In the genomic region with DNA sequence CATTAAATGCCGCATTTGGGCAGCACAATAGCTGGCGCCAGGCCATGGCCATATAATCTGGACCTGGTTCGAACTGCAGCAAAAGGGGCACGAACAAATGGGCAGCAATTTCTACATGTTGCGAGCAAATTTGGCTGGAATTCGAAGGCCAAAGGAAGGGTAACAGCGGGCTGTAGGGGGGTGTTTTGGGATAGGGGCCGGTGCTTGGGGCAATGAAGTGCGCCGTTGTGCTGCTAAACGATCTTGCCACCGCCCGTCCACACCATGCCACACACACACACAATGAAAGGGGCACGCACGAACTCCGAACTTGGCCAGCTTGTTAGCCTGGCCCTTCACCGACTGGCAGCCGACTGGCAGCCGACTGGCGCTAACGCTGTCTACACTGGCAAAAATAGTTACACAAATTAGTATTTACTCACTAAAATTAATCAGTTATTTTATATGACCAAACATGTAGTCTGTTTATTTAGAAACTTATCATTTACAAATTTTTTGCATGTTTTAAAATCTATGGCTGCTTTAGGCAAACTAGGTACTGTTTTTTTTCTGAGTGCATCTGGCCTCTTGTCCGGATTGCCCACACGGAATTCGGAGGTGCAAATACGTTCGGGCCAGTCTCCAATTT, we compare ENCODE assay signal across 3 fruit fly cellular contexts.
A peak's percentile ranks its signal among the peaks of the same experiment; 100 is the strongest.
TF ChIP-seq lines count a peak whose summit lies in the region.

No protein-coding gene starts in this region.

TF ChIP-seq in whole organism, embryonic, 481 proteins besides CTCF, POLR2A, EP300 and RAD21 (continued from another document and continues in another):
- TF ChIP-seq CoRest (tag; optimal IDR thresholded peaks at IDR 0.05; lab: Kevin White, UChicago), result peak; percentile 53
- TF ChIP-seq CG16863 (GFP tag; optimal IDR thresholded peaks at IDR 0.05; lab: Kevin White, UChicago), result peak; percentile 59
- no peak for TF ChIP-seq slou (GFP tag; optimal IDR thresholded peaks at IDR 0.05; lab: Kevin White, UChicago)
- TF ChIP-seq Lhr (GFP tag; optimal IDR thresholded peaks at IDR 0.05; lab: Kevin White, UChicago), result no peak
- peak; percentile 74 for TF ChIP-seq HLH3B (GFP tag; IDR thresholded peaks at IDR 0.05; lab: Robert Waterston, UW)
- TF ChIP-seq dpn (GFP tag; optimal IDR thresholded peaks at IDR 0.05; lab: Kevin White, UChicago), result peak; percentile 23 to 25
- peak; percentile 86 for TF ChIP-seq CG4820 (GFP tag; optimal IDR thresholded peaks at IDR 0.05; lab: Kevin White, UChicago)
- no peak for TF ChIP-seq D19B (GFP tag; optimal IDR thresholded peaks at IDR 0.05; lab: Kevin White, UChicago)
- no peak for TF ChIP-seq Kr (GFP tag; optimal IDR thresholded peaks at IDR 0.05; lab: Kevin White, UChicago)
- peak; percentile 87 for TF ChIP-seq CG7271 (tag; optimal IDR thresholded peaks at IDR 0.05; lab: Kevin White, UChicago)
- TF ChIP-seq CG3163 (GFP tag; optimal IDR thresholded peaks at IDR 0.05; lab: Kevin White, UChicago), result no peak
- TF ChIP-seq CG3065 (GFP tag; optimal IDR thresholded peaks at IDR 0.05; lab: Kevin White, UChicago), result no peak
- peak; percentile 48; the same call in 2 of the 3 replicates for TF ChIP-seq Aef1 (GFP tag; IDR thresholded peaks at IDR 0.05; lab: Robert Waterston, UW)
- TF ChIP-seq Scr (GFP tag; IDR thresholded peaks at IDR 0.05; lab: Robert Waterston, UW; ENCODE audit: partially characterized antibody), result no peak
- peak; percentile 51 for TF ChIP-seq lab (GFP tag; optimal IDR thresholded peaks at IDR 0.05; lab: Kevin White, UChicago)
- peak; percentile 28 for TF ChIP-seq corto (GFP tag; optimal IDR thresholded peaks at IDR 0.05; lab: Kevin White, UChicago)
- TF ChIP-seq ci (GFP tag; IDR thresholded peaks at IDR 0.05; lab: Robert Waterston, UW), result peak; percentile 83
- no peak for TF ChIP-seq Dbx (GFP tag; IDR thresholded peaks at IDR 0.05; lab: Robert Waterston, UW)
- peak; percentile 13 for TF ChIP-seq CG30431 (GFP tag; optimal IDR thresholded peaks at IDR 0.05; lab: Kevin White, UChicago)
- peak; percentile 78 for TF ChIP-seq CG4404 (GFP tag; IDR thresholded peaks at IDR 0.05; lab: Robert Waterston, UW)
- TF ChIP-seq Side (GFP tag; optimal IDR thresholded peaks at IDR 0.05; lab: Kevin White, UChicago), result no peak
- no peak for TF ChIP-seq hth (optimal IDR thresholded peaks at IDR 0.05; lab: Kevin White, UChicago)
- TF ChIP-seq Mad (GFP tag; optimal IDR thresholded peaks at IDR 0.05; lab: Kevin White, UChicago), result no peak
- no peak for TF ChIP-seq CG12219 (GFP tag; optimal IDR thresholded peaks at IDR 0.05; lab: Kevin White, UChicago)
- no peak for TF ChIP-seq Hmx (GFP tag; optimal IDR thresholded peaks at IDR 0.05; lab: Kevin White, UChicago)
- no peak for TF ChIP-seq Optix (GFP tag; IDR thresholded peaks at IDR 0.05; lab: Robert Waterston, UW)
- TF ChIP-seq exex (tag; optimal IDR thresholded peaks at IDR 0.05; lab: Kevin White, UChicago), result no peak
- no peak for TF ChIP-seq CG3838 (GFP tag; optimal IDR thresholded peaks at IDR 0.05; lab: Kevin White, UChicago)
- TF ChIP-seq CG10366 (GFP tag; IDR thresholded peaks at IDR 0.05; lab: Robert Waterston, UW), result peak; percentile 62
- TF ChIP-seq twi (tag; optimal IDR thresholded peaks at IDR 0.05; lab: Kevin White, UChicago), result no peak
- no peak for TF ChIP-seq CG7786 (GFP tag; optimal IDR thresholded peaks at IDR 0.05; lab: Kevin White, UChicago)
- peak; percentile 22 for TF ChIP-seq CG8944 (GFP tag; optimal IDR thresholded peaks at IDR 0.05; lab: Kevin White, UChicago)
- TF ChIP-seq Ada2b (GFP tag; IDR thresholded peaks at IDR 0.05; lab: Robert Waterston, UW), result peak; percentile 57; the same call in 1 of the 2 replicates
- TF ChIP-seq bab2 (GFP tag; optimal IDR thresholded peaks at IDR 0.05; lab: Kevin White, UChicago), result peak; percentile 41
- no peak for TF ChIP-seq CG18011 (GFP tag; optimal IDR thresholded peaks at IDR 0.05; lab: Kevin White, UChicago)
- no peak for TF ChIP-seq NK7.1 (GFP tag; optimal IDR thresholded peaks at IDR 0.05; lab: Kevin White, UChicago)
- no peak for TF ChIP-seq inv (GFP tag; IDR thresholded peaks at IDR 0.05; lab: Robert Waterston, UW; ENCODE audit: partially characterized antibody)
- TF ChIP-seq schlank (tag; optimal IDR thresholded peaks at IDR 0.05; lab: Kevin White, UChicago), result no peak
- TF ChIP-seq hkb (optimal IDR thresholded peaks at IDR 0.05; lab: Kevin White, UChicago), result no peak
- TF ChIP-seq hkb (GFP tag; IDR thresholded peaks at IDR 0.05; lab: Robert Waterston, UW), result peak; percentile 75
- no peak for TF ChIP-seq cato (GFP tag; optimal IDR thresholded peaks at IDR 0.05; lab: Kevin White, UChicago; ENCODE audit: borderline replicate concordance)
- no peak for TF ChIP-seq Hmr (GFP tag; optimal IDR thresholded peaks at IDR 0.05; lab: Kevin White, UChicago)

TF ChIP-seq in whole organism, prepupa, 60 proteins besides CTCF, POLR2A, EP300 and RAD21 (continued from another document):
- TF ChIP-seq CG11762 (GFP tag; optimal IDR thresholded peaks at IDR 0.05; lab: Kevin White, UChicago; ENCODE audit: insufficient read depth) (peak; percentile 64), topi (GFP tag; optimal IDR thresholded peaks at IDR 0.05; lab: Kevin White, UChicago) (peak; percentile 81), lz (GFP tag; optimal IDR thresholded peaks at IDR 0.05; lab: Kevin White, UChicago) (peak; percentile 3), Hr39 (GFP tag; optimal IDR thresholded peaks at IDR 0.05; lab: Kevin White, UChicago) (peak; percentile 67), CG6276 (GFP tag; optimal IDR thresholded peaks at IDR 0.05; lab: Kevin White, UChicago) (no peak), Sox102F (GFP tag; optimal IDR thresholded peaks at IDR 0.05; lab: Kevin White, UChicago) (peak; percentile 71), dac (GFP tag; optimal IDR thresholded peaks at IDR 0.05; lab: Kevin White, UChicago) (no peak), CG6808 (GFP tag; optimal IDR thresholded peaks at IDR 0.05; lab: Kevin White, UChicago) (peak; percentile 78), CG32006 (GFP tag; optimal IDR thresholded peaks at IDR 0.05; lab: Kevin White, UChicago) (peak; percentile 16), Ets96B (tag; optimal IDR thresholded peaks at IDR 0.05; lab: Kevin White, UChicago) (peak; percentile 71), Gug (GFP tag; IDR thresholded peaks at IDR 0.05; lab: Robert Waterston, UW) (0 out of 2 replicates have a peak, but pooled peaks have one; percentile 31), CG6792 (GFP tag; optimal IDR thresholded peaks at IDR 0.05; lab: Kevin White, UChicago) (peak; percentile 33), Eip93F (GFP tag; optimal IDR thresholded peaks at IDR 0.05; lab: Kevin White, UChicago) (no peak), CG11294 (GFP tag; IDR thresholded peaks at IDR 0.05; lab: Robert Waterston, UW) (no peak), Ets21C (GFP tag; optimal IDR thresholded peaks at IDR 0.05; lab: Kevin White, UChicago) (peak; percentile 24), fd85E (GFP tag; optimal IDR thresholded peaks at IDR 0.05; lab: Kevin White, UChicago) (peak; percentile 49), fd59A (GFP tag; optimal IDR thresholded peaks at IDR 0.05; lab: Kevin White, UChicago) (no peak), Blimp-1 (GFP tag; optimal IDR thresholded peaks at IDR 0.05; lab: Kevin White, UChicago) (peak; percentile 59), eg (GFP tag; IDR thresholded peaks at IDR 0.05; lab: Robert Waterston, UW) (0 out of 3 replicates have a peak, but pooled peaks have one; percentile 36), spab (GFP tag; optimal IDR thresholded peaks at IDR 0.05; lab: Kevin White, UChicago) (peak; percentile 75), CG3919 (GFP tag; optimal IDR thresholded peaks at IDR 0.05; lab: Kevin White, UChicago) (peak; percentile 84), Smox (GFP tag; optimal IDR thresholded peaks at IDR 0.05; lab: Kevin White, UChicago) (peak; percentile 65), Sox15 (GFP tag; optimal IDR thresholded peaks at IDR 0.05; lab: Kevin White, UChicago) (peak; percentile 8), ss (GFP tag; optimal IDR thresholded peaks at IDR 0.05; lab: Kevin White, UChicago) (peak; percentile 29 to 58), Met (GFP tag; optimal IDR thresholded peaks at IDR 0.05; lab: Kevin White, UChicago) (peak; percentile 72), CG8632 (GFP tag; optimal IDR thresholded peaks at IDR 0.05; lab: Kevin White, UChicago) (peak; percentile 36), CG34406 (GFP tag; optimal IDR thresholded peaks at IDR 0.05; lab: Kevin White, UChicago) (peak; percentile 38), OdsH (GFP tag; optimal IDR thresholded peaks at IDR 0.05; lab: Kevin White, UChicago) (peak; percentile 46), CG10631 (GFP tag; optimal IDR thresholded peaks at IDR 0.05; lab: Kevin White, UChicago) (no peak), CG15336 (GFP tag; IDR thresholded peaks at IDR 0.05; lab: Robert Waterston, UW) (peak; percentile 42; the same call in 1 of the 2 replicates), CG8319 (GFP tag; optimal IDR thresholded peaks at IDR 0.05; lab: Kevin White, UChicago) (peak; percentile 66), CG10669 (GFP tag; optimal IDR thresholded peaks at IDR 0.05; lab: Kevin White, UChicago) (peak; percentile 77), CG31627 (GFP tag; optimal IDR thresholded peaks at IDR 0.05; lab: Kevin White, UChicago) (peak; percentile 63), Lpt (GFP tag; optimal IDR thresholded peaks at IDR 0.05; lab: Kevin White, UChicago) (no peak), CG4318 (GFP tag; optimal IDR thresholded peaks at IDR 0.05; lab: Kevin White, UChicago) (no peak), CG1621 (tag; optimal IDR thresholded peaks at IDR 0.05; lab: Kevin White, UChicago) (no peak), esn (GFP tag; optimal IDR thresholded peaks at IDR 0.05; lab: Kevin White, UChicago) (peak; percentile 56), achi (GFP tag; optimal IDR thresholded peaks at IDR 0.05; lab: Kevin White, UChicago) (peak; percentile 48), svp (GFP tag; lab: Kevin White, UChicago) (peak; percentile 85), CG3032 (tag; optimal IDR thresholded peaks at IDR 0.05; lab: Kevin White, UChicago) (no peak)
TF ChIP-seq in whole organism, prepupa: peak in this region for 44.

TF ChIP-seq in whole organism, wandering third instar larva, 38 proteins besides CTCF, POLR2A, EP300 and RAD21 (continued from another document):
- peak; percentile 72 for TF ChIP-seq HLH106 (tag; optimal IDR thresholded peaks at IDR 0.05; lab: Kevin White, UChicago)
- no peak for TF ChIP-seq CrebA (GFP tag; optimal IDR thresholded peaks at IDR 0.05; lab: Kevin White, UChicago; ENCODE audit: borderline replicate concordance)
- TF ChIP-seq CG9705 (GFP tag; optimal IDR thresholded peaks at IDR 0.05; lab: Kevin White, UChicago), result peak; percentile 70
- TF ChIP-seq N (GFP tag; optimal IDR thresholded peaks at IDR 0.05; lab: Kevin White, UChicago), result no peak
- TF ChIP-seq brk (GFP tag; optimal IDR thresholded peaks at IDR 0.05; lab: Kevin White, UChicago), result peak; percentile 42
- TF ChIP-seq dl (GFP tag; optimal IDR thresholded peaks at IDR 0.05; lab: Kevin White, UChicago; ENCODE audit: insufficient read depth in 1 of 2, partially characterized antibody in 2 of 2), result no peak
- peak in 1 of 2 experiments; percentile 57 for TF ChIP-seq foxo (GFP tag; optimal IDR thresholded peaks at IDR 0.05; lab: Kevin White, UChicago)
- TF ChIP-seq usp (GFP tag; optimal IDR thresholded peaks at IDR 0.05; lab: Kevin White, UChicago), result no peak
- TF ChIP-seq br (GFP tag; optimal IDR thresholded peaks at IDR 0.05; lab: Kevin White, UChicago), result peak; percentile 56
- peak; percentile 69 for TF ChIP-seq OdsH (GFP tag; optimal IDR thresholded peaks at IDR 0.05; lab: Kevin White, UChicago)
- no peak for TF ChIP-seq Abd-B (GFP tag; optimal IDR thresholded peaks at IDR 0.05; lab: Kevin White, UChicago)
- TF ChIP-seq rgr (GFP tag; optimal IDR thresholded peaks at IDR 0.05; lab: Kevin White, UChicago), result peak; percentile 69
